Worm (Caenorhabditis elegans) whole organism, late embryonic: ENCODE results near the gene srh-220.
A peak's percentile ranks its signal among the peaks of the same experiment; 100 is the strongest.

ENCODE experiments used
- C08G9.2 ChIP-seq: sonication (generic microtip); optimal IDR thresholded peaks from 2 replicates; lab custom pipeline; 2016; ENCODE audit warnings: mild to moderate bottlenecking, missing genetic modification characterization, moderate library complexity, missing compliant biosample characterization
- F13H6.1 ChIP-seq: sonication (generic microtip); optimal IDR thresholded peaks from 2 replicates; lab custom pipeline; 2016; ENCODE audit warnings: missing genetic modification characterization, missing compliant biosample characterization
- K02D7.2 ChIP-seq: sonication (generic microtip); optimal IDR thresholded peaks from 2 replicates; lab custom pipeline; 2017; ENCODE audit warnings: mild to moderate bottlenecking, missing genetic modification characterization, missing compliant biosample characterization
- K09A11.1 ChIP-seq: sonication (generic microtip); optimal IDR thresholded peaks from 2 replicates; lab custom pipeline; 2017; ENCODE audit warnings: antibody characterized with exemption, mild to moderate bottlenecking, missing genetic modification characterization, missing compliant biosample characterization; ENCODE audit not compliant: insufficient read depth
- Y22D7AL.16 ChIP-seq: sonication (generic microtip); optimal IDR thresholded peaks from 2 replicates; lab custom pipeline; 2016; ENCODE audit warnings: missing genetic modification characterization, missing compliant biosample characterization
- ahr-1 ChIP-seq: sonication (generic microtip); optimal IDR thresholded peaks from 2 replicates; lab custom pipeline; 2016; ENCODE audit warnings: missing genetic modification characterization, missing compliant biosample characterization
- ama-1 ChIP-seq: fragments of 150-350 bp; optimal IDR thresholded peaks from 2 replicates; lab custom pipeline; 2014
- ceh-18 ChIP-seq: sonication (generic microtip); optimal IDR thresholded peaks from 2 replicates; lab custom pipeline; 2016; ENCODE audit warnings: missing genetic modification characterization, missing compliant biosample characterization
- ceh-22 ChIP-seq: sonication (generic microtip); optimal IDR thresholded peaks from 2 replicates; lab custom pipeline; 2017; ENCODE audit warnings: missing biosample characterization, missing genetic modification characterization
- ceh-24 ChIP-seq: sonication (generic microtip); optimal IDR thresholded peaks from 2 replicates; lab custom pipeline; 2016; ENCODE audit warnings: mild to moderate bottlenecking, missing genetic modification characterization, missing compliant biosample characterization
- ceh-30 ChIP-seq: fragments of 150-350 bp; optimal IDR thresholded peaks from 2 replicates; lab custom pipeline; 2014; ENCODE audit warnings: missing biosample characterization, missing genetic modification characterization
- elt-2 ChIP-seq: sonication (generic microtip); optimal IDR thresholded peaks from 2 replicates; lab custom pipeline; 2016; ENCODE audit warnings: missing genetic modification reagents, missing genetic modification characterization, missing compliant biosample characterization
- elt-4 ChIP-seq: sonication (generic microtip); optimal IDR thresholded peaks from 2 replicates; lab custom pipeline; 2016; ENCODE audit warnings: missing genetic modification characterization, missing compliant biosample characterization
- eyg-1 ChIP-seq: sonication (generic microtip); optimal IDR thresholded peaks from 2 replicates; lab custom pipeline; 2016; ENCODE audit warnings: missing genotype, missing genetic modification characterization, missing compliant biosample characterization
- fax-1 ChIP-seq: sonication (generic microtip); optimal IDR thresholded peaks from 2 replicates; lab custom pipeline; 2016; ENCODE audit warnings: missing genotype, missing genetic modification characterization, missing compliant biosample characterization
- fkh-10 ChIP-seq: fragments of 150-350 bp; optimal IDR thresholded peaks from 2 replicates; lab custom pipeline; 2014; ENCODE audit warnings: missing biosample characterization, missing genetic modification reagents, missing genetic modification characterization
- fkh-6 ChIP-seq: sonication (generic microtip); optimal IDR thresholded peaks from 2 replicates; lab custom pipeline; 2016; ENCODE audit warnings: missing genetic modification characterization, missing compliant biosample characterization
- hlh-15 ChIP-seq: sonication (generic microtip); optimal IDR thresholded peaks from 2 replicates; lab custom pipeline; 2016; ENCODE audit warnings: missing genetic modification characterization, missing compliant biosample characterization
- hlh-6 ChIP-seq: sonication (generic microtip); optimal IDR thresholded peaks from 2 replicates; lab custom pipeline; 2016; ENCODE audit warnings: missing genotype, missing genetic modification characterization, missing compliant biosample characterization
- hlh-8 ChIP-seq: sonication (generic microtip); optimal IDR thresholded peaks from 2 replicates; lab custom pipeline; 2016; ENCODE audit warnings: missing genotype, missing genetic modification characterization, missing compliant biosample characterization
- lim-6 ChIP-seq: sonication (generic microtip); optimal IDR thresholded peaks from 2 replicates; lab custom pipeline; 2016; ENCODE audit warnings: missing genetic modification characterization, missing compliant biosample characterization
- nhr-11 ChIP-seq: fragments of 150-350 bp; optimal IDR thresholded peaks from 2 replicates; lab custom pipeline; 2014; ENCODE audit warnings: missing biosample characterization, missing genetic modification characterization
- nhr-232 ChIP-seq: sonication (generic microtip); optimal IDR thresholded peaks from 2 replicates; lab custom pipeline; 2016; ENCODE audit warnings: missing genetic modification characterization, missing compliant biosample characterization
- odd-2 ChIP-seq: sonication (generic microtip); optimal IDR thresholded peaks from 2 replicates; lab custom pipeline; 2017; ENCODE audit warnings: antibody characterized with exemption, mild to moderate bottlenecking, missing genetic modification characterization, missing compliant biosample characterization
- pat-9 ChIP-seq: fragments of 200-800 bp; sonication (Bioruptor generic); optimal IDR thresholded peaks from 2 replicates; lab custom pipeline; 2018; ENCODE audit warnings: mild to moderate bottlenecking, missing genetic modification characterization, moderate library complexity, missing compliant biosample characterization
- pax-1 ChIP-seq: fragments of 150-350 bp; optimal IDR thresholded peaks from 2 replicates; lab custom pipeline; 2014; ENCODE audit warnings: missing biosample characterization, missing genetic modification characterization
- pqm-1 ChIP-seq: sonication (generic microtip); optimal IDR thresholded peaks from 2 replicates; lab custom pipeline; 2016; ENCODE audit warnings: missing genetic modification characterization, missing compliant biosample characterization
- sdc-2 ChIP-seq: sonication (generic microtip); optimal IDR thresholded peaks from 2 replicates; lab custom pipeline; 2016; ENCODE audit warnings: missing genotype, missing genetic modification characterization, missing compliant biosample characterization
- sox-2 ChIP-seq: fragments of 200-800 bp; sonication (Bioruptor generic); IDR thresholded peaks from 2 replicates; pipeline ENCODE4 v1.3.6; 2022; ENCODE audit warnings: missing genetic modification reagents, missing genetic modification characterization, missing compliant biosample characterization
- sox-4 ChIP-seq: sonication (generic microtip); optimal IDR thresholded peaks from 2 replicates; lab custom pipeline; 2017; ENCODE audit warnings: mild to moderate bottlenecking, missing genetic modification characterization, inconsistent platforms, missing compliant biosample characterization
- tbx-2 ChIP-seq: sonication (generic microtip); optimal IDR thresholded peaks from 2 replicates; lab custom pipeline; 2016; ENCODE audit warnings: missing genetic modification characterization, missing compliant biosample characterization
- unc-3 ChIP-seq, 2 experiments: fragments of 200-800 bp in 1 of 2; sonication (Bioruptor generic) in 1 of 2; sonication (generic microtip) in 1 of 2; conservative IDR thresholded peaks in 1 of 2; optimal IDR thresholded peaks in 1 of 2; 2 replicates each; pipeline versions ENCODE4 v1.3.6 to Lab custom; 2016 to 2022; ENCODE audit warnings: missing compliant biosample characterization in 2 of 2, missing genetic modification characterization in 2 of 2, missing genetic modification reagents in 1 of 2
- unc-42 ChIP-seq: sonication (generic microtip); optimal IDR thresholded peaks from 2 replicates; lab custom pipeline; 2016; ENCODE audit warnings: missing genotype, missing genetic modification characterization, missing compliant biosample characterization
- unc-55 ChIP-seq: sonication (generic microtip); optimal IDR thresholded peaks from 2 replicates; lab custom pipeline; 2017; ENCODE audit warnings: missing biosample characterization, missing genetic modification reagents, missing genetic modification characterization
- unc-86 ChIP-seq: sonication (generic microtip); optimal IDR thresholded peaks from 2 replicates; lab custom pipeline; 2016; ENCODE audit warnings: missing genetic modification characterization, missing compliant biosample characterization
- zip-5 ChIP-seq: sonication (generic microtip); optimal IDR thresholded peaks from 2 replicates; lab custom pipeline; 2016; ENCODE audit warnings: missing genetic modification characterization, missing compliant biosample characterization

Gene srh-220

ce11 chrIV:3988638-3989152 lies 10.9 kb upstream of the srh-220 start, which contains the start of gene clec-78:
Gene clec-78 (plus strand): TSS chrIV:3989102.
- no peak for TF ChIP-seq ceh-22 (tag; lab: Kevin White, UChicago)
- TF ChIP-seq elt-2 (tag; lab: Kevin White, UChicago): peak; percentile 100
- peak; percentile 5 for TF ChIP-seq zip-5 (tag; lab: Kevin White, UChicago)
- no peak for TF ChIP-seq sox-4 (tag; lab: Kevin White, UChicago)
- TF ChIP-seq pqm-1: peak; percentile 83
- TF ChIP-seq, all 69 proteins: peak for 3

- TF ChIP-seq fax-1 (tag; lab: Kevin White, UChicago) (no peak), ceh-30 (tag; lab: Kevin White, UChicago) (no peak), nhr-232 (tag; lab: Kevin White, UChicago) (no peak), lim-6 (tag; lab: Kevin White, UChicago) (no peak), unc-42 (tag; lab: Kevin White, UChicago) (no peak), C08G9.2 (tag; lab: Kevin White, UChicago) (no peak), nhr-11 (tag; lab: Kevin White, UChicago) (no peak)
- TF ChIP-seq, all 69 proteins: peak for 0
Measured at ce11 chrIV:3988132-3988531, 10.3 kb upstream of the srh-220 start.

DNA sequence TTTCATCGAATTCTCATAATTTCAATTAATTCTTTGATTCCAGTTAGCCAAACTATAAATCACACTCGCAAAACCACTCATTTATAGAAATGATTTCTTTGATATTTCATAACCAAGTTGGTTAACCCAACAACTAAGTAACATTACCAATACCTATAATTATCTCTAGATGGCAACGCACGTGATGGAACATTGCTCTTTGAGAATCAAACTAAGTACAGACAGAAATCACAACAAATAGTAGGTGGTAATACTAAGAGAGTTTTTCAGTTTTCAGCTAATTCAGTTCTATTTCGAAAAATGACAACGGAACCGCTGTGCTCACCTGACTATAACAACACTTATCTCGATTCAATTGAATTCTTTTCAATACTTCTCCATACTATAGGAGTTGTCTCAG lies 3.8 kb upstream of the srh-220 start, which contains the start of gene srh-223:
srh-223 (plus strand) TSS at position 301 of the 400 bp plus-strand sequence.
- TF ChIP-seq ceh-18: no peak
- no peak for TF ChIP-seq fkh-10 (GFP tag; lab: Kevin White, UChicago)
- TF ChIP-seq Y22D7AL.16 (tag; lab: Kevin White, UChicago): no peak
- TF ChIP-seq odd-2 (tag; lab: Kevin White, UChicago): no peak
- TF ChIP-seq unc-3 (GFP tag; conservative IDR thresholded peaks at IDR 0.05; lab: Robert Waterston, UW): no peak
- TF ChIP-seq unc-3 (tag; optimal IDR thresholded peaks at IDR 0.05; lab: Kevin White, UChicago): no peak
- no peak for TF ChIP-seq unc-86 (tag; lab: Kevin White, UChicago)
- TF ChIP-seq elt-4 (tag; lab: Kevin White, UChicago): no peak

DNA sequence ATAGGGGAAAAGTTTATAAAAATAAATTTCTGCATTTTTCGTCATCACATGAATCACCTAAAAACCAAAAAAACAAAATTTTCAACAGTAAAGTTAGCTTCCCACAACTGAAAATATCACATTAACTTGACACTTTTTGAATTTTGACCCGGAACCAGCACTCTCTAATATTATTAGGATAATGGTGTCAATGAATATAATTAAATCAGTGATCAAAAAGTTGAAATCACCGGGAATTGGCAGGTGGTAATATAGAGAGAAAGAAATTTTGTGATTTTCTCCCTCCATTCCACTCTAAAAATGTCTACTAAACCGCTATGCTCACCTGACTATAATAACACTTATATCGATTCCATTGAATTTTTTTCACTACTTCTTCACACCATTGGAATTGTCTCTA lies 1.7 kb upstream of the srh-220 start, which contains the start of gene srh-222:
srh-222 (plus strand) TSS at position 301 of the 400 bp plus-strand sequence.
- TF ChIP-seq nhr-232 (tag; lab: Kevin White, UChicago) (no peak), Y22D7AL.16 (tag; lab: Kevin White, UChicago) (no peak), fkh-10 (GFP tag; lab: Kevin White, UChicago) (no peak), K09A11.1 (tag; lab: Kevin White, UChicago) (no peak), zip-5 (tag; lab: Kevin White, UChicago) (no peak), eyg-1 (no peak), unc-86 (tag; lab: Kevin White, UChicago) (no peak), hlh-6 (tag; lab: Kevin White, UChicago) (no peak), hlh-15 (tag; lab: Kevin White, UChicago) (no peak)

DNA sequence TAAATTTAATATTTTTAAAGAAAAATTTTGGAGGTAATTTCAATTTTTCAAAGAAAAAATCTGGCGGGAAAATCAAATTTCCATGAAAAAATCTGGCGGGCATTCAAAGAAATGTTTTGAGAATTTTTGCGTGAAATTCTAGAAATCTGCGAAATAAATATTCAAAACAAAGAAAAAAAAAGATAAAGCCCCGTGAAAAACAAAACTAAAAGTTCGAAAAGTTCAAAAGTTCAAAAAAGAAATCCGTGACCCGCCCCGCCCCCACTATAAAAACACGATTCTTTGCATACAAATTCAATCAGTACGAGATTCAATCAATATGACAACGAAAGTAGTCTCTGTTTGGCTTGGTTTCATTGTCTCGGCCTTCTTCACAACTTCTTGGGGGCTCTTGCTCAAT lies 4.8 kb downstream of the srh-220 start, which contains the start of gene clec-79:
clec-79 (plus strand) TSS at position 301 of the 400 bp plus-strand sequence.
- TF ChIP-seq pax-1 (tag; lab: Kevin White, UChicago): no peak
- no peak for TF ChIP-seq tbx-2
- no peak for TF ChIP-seq F13H6.1 (tag; lab: Kevin White, UChicago)
- TF ChIP-seq sox-2 (GFP tag; lab: Robert Waterston, UW): no peak
- TF ChIP-seq ceh-18: no peak
- TF ChIP-seq hlh-8 (tag; lab: Kevin White, UChicago): no peak
- no peak for TF ChIP-seq ceh-24
- TF ChIP-seq ceh-22 (tag; lab: Kevin White, UChicago): no peak
- TF ChIP-seq fkh-6 (tag; lab: Kevin White, UChicago): no peak
- no peak for TF ChIP-seq ama-1 (lab: Kevin White, UChicago)
- TF ChIP-seq sdc-2: no peak
- no peak for TF ChIP-seq pat-9 (tag; lab: Kevin White, UChicago)
- TF ChIP-seq ahr-1 (tag; lab: Kevin White, UChicago): no peak
- no peak for TF ChIP-seq unc-55 (GFP tag; lab: Kevin White, UChicago)
- TF ChIP-seq K02D7.2: no peak
- TF ChIP-seq Y22D7AL.16 (tag; lab: Kevin White, UChicago): no peak
